Fruit fly (Drosophila melanogaster): ENCODE results near the gene osk.

- TF ChIP-seq Mnt (GFP tag; optimal IDR thresholded peaks at IDR 0.05), result no peak
- no peak for TF ChIP-seq CG5204 (GFP tag; optimal IDR thresholded peaks at IDR 0.05)
- no peak for TF ChIP-seq cic (GFP tag; optimal IDR thresholded peaks at IDR 0.05)
- no peak for TF ChIP-seq Hr96 (GFP tag; optimal IDR thresholded peaks at IDR 0.05)
- no peak for TF ChIP-seq toe (GFP tag; optimal IDR thresholded peaks at IDR 0.05)
- no peak for TF ChIP-seq bab1 (GFP tag; optimal IDR thresholded peaks at IDR 0.05)
- no peak for TF ChIP-seq kay (GFP tag; ENCODE audit: borderline replicate concordance)
- peak; percentile 76 for TF ChIP-seq pad (GFP tag; optimal IDR thresholded peaks at IDR 0.05)
Measured at dm6 chr3R:8954515-8955358, 19.8 kb downstream of the osk start.
